Fruit fly (Drosophila melanogaster) whole organism, embryonic: ENCODE results near the gene Mpc1.

Experiments used
- Abd-B ChIP-seq: fragments of 200-800 bp; sonication (Bioruptor generic); optimal IDR thresholded peaks from 2 replicates; lab custom pipeline; 2018; ENCODE audit warnings: missing biosample characterization, mild to moderate bottlenecking, missing genetic modification characterization, moderate library complexity
- Adf1 ChIP-seq: fragments of 200-800 bp; sonication (Bioruptor generic); IDR thresholded peaks from 2 replicates; pipeline ENCODE4 v1.3.6; 2022; ENCODE audit warnings: missing biosample characterization, missing genetic modification characterization
- Aef1 ChIP-seq: fragments of 200-800 bp; sonication (Bioruptor generic); IDR thresholded peaks from 3 replicates; pipeline ENCODE4 v1.3.6; 2022; ENCODE audit warnings: missing biosample characterization, missing genetic modification characterization
- C15 ChIP-seq: fragments of 200-800 bp; sonication (Bioruptor generic); IDR thresholded peaks from 3 replicates; pipeline ENCODE4 v1.3.6; 2022; ENCODE audit warnings: missing biosample characterization, missing genetic modification characterization
- CG10147 ChIP-seq: fragments of 200-800 bp; sonication (Bioruptor generic); optimal IDR thresholded peaks from 2 replicates; lab custom pipeline; 2019; ENCODE audit warnings: missing biosample characterization, mild to moderate bottlenecking, missing genetic modification characterization, moderate library complexity
- CG11085 ChIP-seq: fragments of 200-800 bp; sonication (Bioruptor generic); IDR thresholded peaks from 2 replicates; pipeline ENCODE4 v1.3.6; 2022; ENCODE audit warnings: missing biosample characterization, missing genetic modification characterization
- CG11456 ChIP-seq: fragments of 200-800 bp; sonication (Bioruptor generic); IDR thresholded peaks from 3 replicates; pipeline ENCODE4 v1.3.6; 2022; ENCODE audit warnings: missing biosample characterization, missing genetic modification characterization
- CG14014 ChIP-seq: fragments of 200-800 bp; sonication (Bioruptor generic); IDR thresholded peaks from 2 replicates; pipeline ENCODE4 v1.3.6; 2022; ENCODE audit warnings: missing biosample characterization, missing genetic modification characterization
- CG14667 ChIP-seq: fragments of 200-800 bp; sonication (Bioruptor generic); IDR thresholded peaks from 2 replicates; pipeline ENCODE4 v1.3.6; 2022; ENCODE audit warnings: missing biosample characterization, missing genetic modification characterization
- CG15601 ChIP-seq: fragments of 200-800 bp; sonication (Bioruptor generic); optimal IDR thresholded peaks from 3 replicates; lab custom pipeline; 2019; ENCODE audit warnings: missing biosample characterization, mild to moderate bottlenecking, missing genetic modification characterization, moderate library complexity
- CG16863 ChIP-seq: fragments of 200-800 bp; sonication (Bioruptor generic); optimal IDR thresholded peaks from 3 replicates; lab custom pipeline; 2016; ENCODE audit warnings: missing biosample characterization, missing genetic modification characterization
- CG17328 ChIP-seq: fragments of 200-800 bp; sonication (Bioruptor generic); IDR thresholded peaks from 2 replicates; pipeline ENCODE4 v1.3.6; 2022; ENCODE audit warnings: missing biosample characterization, missing genetic modification characterization
- CG17912 ChIP-seq: fragments of 200-800 bp; sonication (Bioruptor generic); optimal IDR thresholded peaks from 2 replicates; lab custom pipeline; 2018; ENCODE audit warnings: missing biosample characterization, mild to moderate bottlenecking, missing genetic modification characterization
- CG2120 ChIP-seq: fragments of 200-800 bp; sonication (Bioruptor generic); optimal IDR thresholded peaks from 3 replicates; lab custom pipeline; 2016; ENCODE audit warnings: missing biosample characterization, missing genetic modification characterization
- CG2875 ChIP-seq: fragments of 200-800 bp; sonication (Bioruptor generic); optimal IDR thresholded peaks from 2 replicates; lab custom pipeline; 2017; ENCODE audit warnings: missing biosample characterization, mild to moderate bottlenecking, missing genetic modification characterization, missing genetic modification reagents
- CG30403 ChIP-seq: fragments of 200-800 bp; sonication (Bioruptor generic); optimal IDR thresholded peaks from 3 replicates; lab custom pipeline; 2016; ENCODE audit warnings: missing biosample characterization, missing genetic modification characterization
- CG30431 ChIP-seq: fragments of 200-800 bp; sonication (Bioruptor generic); optimal IDR thresholded peaks from 2 replicates; lab custom pipeline; 2017; ENCODE audit warnings: missing biosample characterization, missing genetic modification characterization
- CG33213 ChIP-seq: fragments of 200-800 bp; sonication (Bioruptor generic); optimal IDR thresholded peaks from 3 replicates; lab custom pipeline; 2016; ENCODE audit warnings: missing biosample characterization, missing genetic modification characterization
- CG34224 ChIP-seq: fragments of 200-800 bp; sonication (Bioruptor generic); IDR thresholded peaks from 3 replicates; pipeline ENCODE4 v1.3.6; 2022; ENCODE audit warnings: missing biosample characterization, missing genetic modification characterization; ENCODE audit not compliant: partially characterized antibody
- CG3847 ChIP-seq: fragments of 200-800 bp; sonication (Bioruptor generic); IDR thresholded peaks from 2 replicates; pipeline ENCODE4 v1.3.6; 2022; ENCODE audit warnings: missing biosample characterization, missing genetic modification characterization
- CG4282 ChIP-seq: fragments of 200-800 bp; sonication (Bioruptor generic); optimal IDR thresholded peaks from 2 replicates; lab custom pipeline; 2016; ENCODE audit warnings: missing biosample characterization, missing genetic modification characterization
- CG4360 ChIP-seq: fragments of 200-800 bp; sonication (Bioruptor generic); IDR thresholded peaks from 2 replicates; pipeline ENCODE4 v1.3.6; 2022; ENCODE audit warnings: missing biosample characterization, missing genetic modification characterization
- CG6813 ChIP-seq: fragments of 200-800 bp; sonication (Bioruptor generic); optimal IDR thresholded peaks from 2 replicates; lab custom pipeline; 2017; ENCODE audit warnings: missing biosample characterization, missing genetic modification characterization, mild to moderate bottlenecking, moderate library complexity, missing genetic modification reagents
- CG6854 ChIP-seq: fragments of 200-800 bp; sonication (Bioruptor generic); optimal IDR thresholded peaks from 3 replicates; lab custom pipeline; 2017; ENCODE audit warnings: missing biosample characterization, mild to moderate bottlenecking, missing genetic modification characterization
- CG8924 ChIP-seq: fragments of 200-800 bp; optimal IDR thresholded peaks from 3 replicates; lab custom pipeline; 2019; ENCODE audit warnings: missing biosample characterization, mild to moderate bottlenecking, missing genetic modification characterization, moderate library complexity
- CTCF ChIP-seq: fragments of 200-800 bp; sonication (Bioruptor generic); optimal IDR thresholded peaks from 2 replicates; lab custom pipeline; 2017; ENCODE audit warnings: missing biosample characterization, mild to moderate bottlenecking, missing genetic modification characterization, moderate library complexity
- D ChIP-seq, 2 experiments: fragments of 200-800 bp in 1 of 2; fragments of >200 bp in 1 of 2; sonication (Bioruptor generic) in 1 of 2; optimal IDR thresholded peaks; 2 replicates in 1 of 2; 3 replicates in 1 of 2; lab custom pipeline; 2017; ENCODE audit warnings: mild to moderate bottlenecking in 1 of 2, missing biosample characterization in 1 of 2, missing genetic modification characterization in 1 of 2, missing genetic modification reagents in 1 of 2
- Dbx ChIP-seq: fragments of 200-800 bp; sonication (Bioruptor generic); IDR thresholded peaks from 3 replicates; pipeline ENCODE4 v1.3.6; 2022; ENCODE audit warnings: missing biosample characterization, missing genetic modification characterization
- Dek ChIP-seq: fragments of 200-800 bp; sonication (Bioruptor generic); optimal IDR thresholded peaks from 3 replicates; lab custom pipeline; 2019; ENCODE audit warnings: missing biosample characterization, mild to moderate bottlenecking, missing genetic modification characterization, moderate library complexity
- Dip3 ChIP-seq: fragments of 200-800 bp; sonication (Bioruptor generic); optimal IDR thresholded peaks from 3 replicates; lab custom pipeline; 2016; ENCODE audit warnings: missing biosample characterization, missing genetic modification characterization
- E2f1 ChIP-seq: fragments of 200-800 bp; sonication (Bioruptor generic); IDR thresholded peaks from 2 replicates; pipeline ENCODE4 v1.3.6; 2022; ENCODE audit warnings: missing biosample characterization, missing genetic modification characterization
- Hr39 ChIP-seq: fragments of >200 bp; optimal IDR thresholded peaks from 2 replicates; lab custom pipeline; 2017
- Mad ChIP-seq: fragments of 200-800 bp; sonication (Bioruptor generic); optimal IDR thresholded peaks from 2 replicates; lab custom pipeline; 2016; ENCODE audit warnings: missing biosample characterization, missing genetic modification characterization
- Max ChIP-seq: fragments of 200-800 bp; sonication (Bioruptor generic); optimal IDR thresholded peaks from 2 replicates; lab custom pipeline; 2016; ENCODE audit warnings: missing biosample characterization, mild to moderate bottlenecking, missing genetic modification characterization
- NK7.1 ChIP-seq: fragments of 200-800 bp; sonication (Bioruptor generic); optimal IDR thresholded peaks from 3 replicates; lab custom pipeline; 2016; ENCODE audit warnings: missing biosample characterization, missing genetic modification characterization
- Oaz ChIP-seq: fragments of 200-800 bp; sonication (Bioruptor generic); IDR thresholded peaks from 2 replicates; pipeline ENCODE4 v1.3.6; 2022; ENCODE audit warnings: missing biosample characterization, missing genetic modification characterization
- ap ChIP-seq: fragments of 200-800 bp; sonication (Bioruptor generic); IDR thresholded peaks from 2 replicates; pipeline ENCODE4 v1.3.6; 2022; ENCODE audit warnings: missing biosample characterization, missing genetic modification characterization
- btn ChIP-seq: fragments of 200-800 bp; sonication (Bioruptor generic); optimal IDR thresholded peaks from 2 replicates; lab custom pipeline; 2016; ENCODE audit warnings: missing biosample characterization, missing genetic modification characterization
- dati ChIP-seq: fragments of 200-800 bp; sonication (Bioruptor generic); IDR thresholded peaks from 2 replicates; pipeline ENCODE4 v1.3.6; 2022; ENCODE audit warnings: missing biosample characterization, missing genetic modification characterization
- ham ChIP-seq: fragments of 200-800 bp; sonication (Bioruptor generic); IDR thresholded peaks from 2 replicates; pipeline ENCODE4 v1.3.6; 2022; ENCODE audit warnings: missing biosample characterization, missing genetic modification characterization
- kay ChIP-seq: fragments of 200-800 bp; sonication (Bioruptor generic); optimal IDR thresholded peaks from 2 replicates; lab custom pipeline; 2016; ENCODE audit warnings: missing biosample characterization, missing genetic modification characterization
- ken ChIP-seq: fragments of 200-800 bp; sonication (Bioruptor generic); IDR thresholded peaks from 3 replicates; pipeline ENCODE4 v1.3.6; 2022; ENCODE audit warnings: missing biosample characterization, missing genetic modification characterization
- kni ChIP-seq: fragments of 200-800 bp; sonication (Bioruptor generic); optimal IDR thresholded peaks from 3 replicates; lab custom pipeline; 2017; ENCODE audit warnings: mild to moderate bottlenecking, missing biosample characterization, missing genetic modification reagents, missing genetic modification characterization
- pan ChIP-seq, 4 experiments: fragments of >200 bp in 3 of 4; fragments of 200-800 bp in 1 of 4; sonication (Bioruptor generic) in 1 of 4; optimal IDR thresholded peaks in 3 of 4; IDR thresholded peaks in 1 of 4; 2 replicates each; pipeline versions ENCODE4 v1.3.6 to Lab custom; 2017 to 2022; ENCODE audit warnings: missing biosample characterization in 2 of 4, missing genetic modification characterization in 2 of 4, mixed read lengths in 1 of 4
- seq ChIP-seq: fragments of 200-800 bp; sonication (Bioruptor generic); IDR thresholded peaks from 2 replicates; pipeline ENCODE4 v1.3.6; 2022; ENCODE audit warnings: missing biosample characterization, missing genetic modification characterization
- sisA ChIP-seq: fragments of 200-800 bp; sonication (Bioruptor generic); IDR thresholded peaks from 2 replicates; pipeline ENCODE4 v1.3.6; 2022; ENCODE audit warnings: missing biosample characterization, missing genetic modification characterization
- sqz ChIP-seq: fragments of 200-800 bp; sonication (Bioruptor generic); optimal IDR thresholded peaks from 3 replicates; lab custom pipeline; 2018; ENCODE audit warnings: missing biosample characterization, mild to moderate bottlenecking, missing genetic modification characterization
- sug ChIP-seq: fragments of 200-800 bp; optimal IDR thresholded peaks from 2 replicates; lab custom pipeline; 2019; ENCODE audit warnings: missing biosample characterization, mild to moderate bottlenecking, missing genetic modification characterization, moderate library complexity
- tgo ChIP-seq: fragments of 200-800 bp; sonication (Bioruptor generic); IDR thresholded peaks from 3 replicates; pipeline ENCODE4 v1.3.6; 2022; ENCODE audit warnings: missing biosample characterization, missing genetic modification characterization
- usp ChIP-seq: fragments of >200 bp; optimal IDR thresholded peaks from 2 replicates; lab custom pipeline; 2017; ENCODE audit warnings: missing biosample characterization, missing genetic modification characterization
- zfh1 ChIP-seq: fragments of 200-800 bp; sonication (Bioruptor generic); IDR thresholded peaks from 3 replicates; pipeline ENCODE4 v1.3.6; 2022; ENCODE audit warnings: missing biosample characterization, missing genetic modification characterization

Mpc1 gene

DNA sequence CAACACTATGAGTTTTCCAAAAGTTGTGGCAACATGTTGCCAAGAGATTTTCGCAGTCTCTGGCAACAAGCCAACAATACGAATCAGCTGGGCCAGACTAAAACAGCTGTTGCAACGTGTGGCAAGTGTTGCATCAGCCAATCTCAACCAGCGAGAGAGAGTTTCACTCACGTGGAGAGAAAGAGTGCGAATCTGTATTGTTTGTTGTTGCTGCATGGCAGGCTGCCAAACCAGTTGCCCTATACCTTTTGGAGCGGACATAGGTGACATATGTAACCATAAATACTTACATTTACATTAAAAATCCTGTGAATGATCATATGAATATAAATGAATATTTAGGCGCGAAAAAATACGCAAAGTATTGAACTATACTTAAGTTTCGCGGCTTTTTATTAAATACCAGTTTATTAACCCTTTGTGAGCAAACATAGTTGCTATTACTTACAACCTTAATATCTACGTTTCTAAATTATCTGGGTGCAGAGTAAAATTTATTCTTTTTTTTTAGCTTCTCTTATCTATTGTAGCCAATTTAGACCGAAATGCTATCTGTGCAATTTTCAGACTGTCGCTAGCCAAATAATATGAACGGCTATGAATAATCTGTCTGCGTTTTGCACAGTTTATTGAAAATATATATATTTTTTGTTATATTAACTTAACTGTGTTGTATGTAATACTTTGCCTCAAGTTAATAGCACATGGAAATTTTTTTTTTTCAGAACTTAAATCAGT, 14.4 kb downstream of the Mpc1 start (continued):
- TF ChIP-seq CG3847 (GFP tag; lab: Robert Waterston, UW) (no peak), CG16863 (GFP tag; lab: Kevin White, UChicago) (no peak), seq (GFP tag; lab: Robert Waterston, UW) (no peak), CG11456 (GFP tag; lab: Robert Waterston, UW) (no peak), ken (GFP tag; lab: Robert Waterston, UW) (no peak), kni (no peak), CG8924 (tag; lab: Kevin White, UChicago) (no peak), Dek (no peak), Dbx (GFP tag; lab: Robert Waterston, UW) (no peak), tgo (GFP tag; lab: Robert Waterston, UW) (no peak; the same call in 2 of the 3 replicates), CG6854 (GFP tag; lab: Kevin White, UChicago) (no peak), CG10147 (no peak), CG11085 (GFP tag; lab: Robert Waterston, UW) (no peak), CG30431 (GFP tag; lab: Kevin White, UChicago) (peak; percentile 14), CG2120 (GFP tag; lab: Kevin White, UChicago) (no peak), kay (GFP tag; lab: Kevin White, UChicago) (no peak), CG15601 (tag; lab: Kevin White, UChicago) (no peak), CG14014 (GFP tag; lab: Robert Waterston, UW) (peak; percentile 28; the same call in 1 of the 2 replicates), CG33213 (GFP tag; lab: Kevin White, UChicago) (no peak), sqz (GFP tag; lab: Kevin White, UChicago) (no peak), sug (tag; lab: Kevin White, UChicago) (no peak), Mad (GFP tag; lab: Kevin White, UChicago) (no peak), Max (no peak), NK7.1 (GFP tag; lab: Kevin White, UChicago) (peak; percentile 7), pan (optimal IDR thresholded peaks at IDR 0.05; lab: Kevin White, UChicago) (no peak), pan (GFP tag; optimal IDR thresholded peaks at IDR 0.05 in 1 of 2, IDR thresholded peaks at IDR 0.05 in 1 of 2) (no peak), CG2875 (no peak), ham (GFP tag; lab: Robert Waterston, UW) (no peak), CG30403 (peak; percentile 36), ap (GFP tag; lab: Robert Waterston, UW) (no peak), CG14667 (GFP tag; lab: Robert Waterston, UW) (no peak), dati (GFP tag; lab: Robert Waterston, UW) (no peak), CG4282 (GFP tag; lab: Kevin White, UChicago) (no peak), C15 (GFP tag; lab: Robert Waterston, UW) (no peak), CG17912 (no peak), zfh1 (GFP tag; lab: Robert Waterston, UW) (peak; percentile 59; the same call in 2 of the 3 replicates), Aef1 (GFP tag; lab: Robert Waterston, UW) (no peak), CTCF (GFP tag; lab: Kevin White, UChicago) (no peak), Adf1 (no peak), Dip3 (GFP tag; lab: Kevin White, UChicago) (no peak), Oaz (GFP tag; lab: Robert Waterston, UW) (no peak), btn (GFP tag; lab: Kevin White, UChicago) (no peak), usp (no peak), D (optimal IDR thresholded peaks at IDR 0.05; lab: Kevin White, UChicago) (no peak), D (GFP tag; optimal IDR thresholded peaks at IDR 0.05; lab: Kevin White, UChicago) (no peak), E2f1 (GFP tag; lab: Robert Waterston, UW) (0 out of 2 replicates have a peak, but pooled peaks have one; percentile 16), sisA (GFP tag; lab: Robert Waterston, UW) (no peak), CG4360 (GFP tag; lab: Robert Waterston, UW) (peak; percentile 68), CG6813 (GFP tag; lab: Kevin White, UChicago) (no peak), CG34224 (no peak), Abd-B (GFP tag; lab: Kevin White, UChicago) (no peak), Hr39 (lab: Kevin White, UChicago) (no peak), CG17328 (GFP tag; lab: Robert Waterston, UW) (no peak)
